Worm (Caenorhabditis elegans): ENCODE measurements around the gene T14G12.11.

The T14G12.11 gene

DNA sequence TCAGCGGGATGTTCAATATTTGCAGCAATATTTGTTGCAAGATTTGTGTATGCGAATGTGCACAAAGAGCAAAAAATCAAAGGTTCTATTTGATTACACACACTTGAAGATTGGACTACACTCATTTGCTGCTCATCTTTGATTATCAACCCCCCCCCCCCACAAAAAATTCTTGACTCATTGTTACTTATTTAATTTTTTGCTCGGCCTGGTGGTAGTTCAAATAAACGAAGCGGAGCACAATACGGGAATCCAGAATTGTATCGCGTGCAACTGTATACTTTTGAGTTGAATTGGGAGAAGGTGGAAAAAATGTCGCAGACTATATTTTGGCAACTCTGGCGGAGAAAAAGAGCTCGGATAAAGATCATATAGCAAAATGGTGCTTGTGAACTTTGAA is 33.3 kb upstream of the T14G12.11 start, which contains the start of gene F35A5.5:
Gene F35A5.5, minus strand, starts transcription at position 101 of the 400 bp plus-strand sequence.
- TF ChIP-seq sox-2 (GFP tag; IDR thresholded peaks at IDR 0.05) = no peak
- TF ChIP-seq unc-86 (tag; optimal IDR thresholded peaks at IDR 0.05) = no peak
- no peak for TF ChIP-seq hlh-6 (tag; optimal IDR thresholded peaks at IDR 0.05)
- TF ChIP-seq fax-1 (tag; optimal IDR thresholded peaks at IDR 0.05) = no peak
- TF ChIP-seq hlh-15 (tag; optimal IDR thresholded peaks at IDR 0.05) = no peak
- no peak for TF ChIP-seq madf-2 (tag; optimal IDR thresholded peaks at IDR 0.05)
- no peak for TF ChIP-seq hlh-8 (tag; optimal IDR thresholded peaks at IDR 0.05)
- no peak for TF ChIP-seq eyg-1 (tag; optimal IDR thresholded peaks at IDR 0.05)
- no peak for TF ChIP-seq sdc-2 (tag; optimal IDR thresholded peaks at IDR 0.05)
- no peak for TF ChIP-seq tbx-7 (tag; optimal IDR thresholded peaks at IDR 0.05)

DNA sequence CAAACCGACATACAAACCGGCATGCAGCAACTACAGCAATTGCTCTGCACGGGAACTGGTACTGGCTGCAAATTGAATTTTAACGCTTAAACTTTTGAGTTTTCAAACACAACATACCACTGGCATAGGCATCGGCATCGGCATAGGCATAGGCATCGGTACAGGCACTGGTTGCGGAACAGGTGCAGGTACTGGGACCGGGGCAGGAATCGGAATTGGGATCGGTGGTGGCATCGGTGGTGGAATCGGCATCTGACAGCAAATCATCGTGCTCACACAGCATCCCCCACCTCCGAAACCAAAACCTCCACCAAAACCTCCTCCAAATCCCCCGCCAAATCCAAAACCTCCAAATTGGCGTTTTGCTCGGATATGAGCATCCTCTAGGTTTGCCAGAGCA is 31.8 kb upstream of the T14G12.11 start:
- no peak for TF ChIP-seq dve-1 (tag; optimal IDR thresholded peaks at IDR 0.05)
- no peak for TF ChIP-seq elt-4 (tag; optimal IDR thresholded peaks at IDR 0.05)
- no peak for TF ChIP-seq pag-3 (tag; optimal IDR thresholded peaks at IDR 0.05; ENCODE audit: borderline replicate concordance)
- TF ChIP-seq ztf-16 (tag; optimal IDR thresholded peaks at IDR 0.05) = no peak
- no peak for TF ChIP-seq ceh-18 (tag; optimal IDR thresholded peaks at IDR 0.05)
- TF ChIP-seq pha-2 (tag; optimal IDR thresholded peaks at IDR 0.05) = no peak
- TF ChIP-seq dmd-4 (tag; optimal IDR thresholded peaks at IDR 0.05; ENCODE audit: borderline replicate concordance) = no peak
- no peak for TF ChIP-seq ceh-31 (tag; optimal IDR thresholded peaks at IDR 0.05)
- no peak for TF ChIP-seq npax-4 (tag; optimal IDR thresholded peaks at IDR 0.05)
- TF ChIP-seq mec-3 (tag; optimal IDR thresholded peaks at IDR 0.05; ENCODE audit: borderline replicate concordance) = no peak

DNA sequence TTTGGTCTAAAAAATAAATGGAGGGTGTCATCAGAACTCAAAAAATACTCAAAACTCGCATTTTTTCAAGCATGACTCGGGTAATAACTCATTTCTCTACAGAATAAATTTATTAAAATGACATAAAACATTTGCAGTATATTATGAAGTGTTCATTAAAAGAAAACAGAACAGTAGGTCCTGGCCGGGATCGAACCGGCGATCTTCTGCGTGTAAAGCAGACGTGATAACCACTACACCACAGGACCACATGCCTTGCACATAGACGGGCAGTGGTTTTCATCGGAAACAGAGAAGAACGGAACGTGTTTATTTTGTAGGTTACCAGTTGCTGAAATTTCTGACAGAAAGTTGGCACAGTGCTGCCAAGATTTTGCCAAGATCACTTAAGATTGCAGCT is 31.0 kb upstream of the T14G12.11 start:
- TF ChIP-seq ceh-6 (GFP tag; optimal IDR thresholded peaks at IDR 0.05) (no peak), ceh-9 (tag; optimal IDR thresholded peaks at IDR 0.05) (no peak), unc-3 (GFP tag; conservative IDR thresholded peaks at IDR 0.05) (no peak), unc-3 (tag; optimal IDR thresholded peaks at IDR 0.05) (no peak), sox-2 (GFP tag; IDR thresholded peaks at IDR 0.05) (no peak), pax-1 (tag; optimal IDR thresholded peaks at IDR 0.05) (no peak), syd-9 (tag; optimal IDR thresholded peaks at IDR 0.05) (no peak)

DNA sequence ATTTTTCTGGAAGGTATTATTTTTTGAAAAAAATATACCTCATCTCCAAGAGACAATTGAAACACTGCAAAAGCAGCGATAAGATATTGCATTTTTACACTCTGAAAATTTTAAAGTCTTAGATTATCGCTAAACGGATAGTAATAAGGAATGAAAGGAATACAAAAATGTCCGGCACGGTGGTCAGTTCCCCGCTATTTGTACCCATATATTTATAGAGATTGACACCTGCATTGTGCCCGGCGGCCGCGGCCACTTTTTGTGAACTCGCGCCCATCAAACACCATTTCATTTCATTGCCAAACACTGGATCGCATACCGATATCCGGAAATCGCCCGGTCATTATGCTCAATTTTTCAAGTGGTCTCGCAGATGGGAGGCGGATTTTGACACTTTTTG is 30.4 kb upstream of the T14G12.11 start, which contains the start of gene idpp-5:
Gene idpp-5, minus strand, starts transcription at position 101 of the 400 bp plus-strand sequence.
- TF ChIP-seq ceh-19 (GFP tag; optimal IDR thresholded peaks at IDR 0.05) (no peak), pag-3 (tag; optimal IDR thresholded peaks at IDR 0.05; ENCODE audit: borderline replicate concordance) (no peak), tbx-2 (tag; optimal IDR thresholded peaks at IDR 0.05) (no peak), ets-4 (tag; optimal IDR thresholded peaks at IDR 0.05) (no peak), nfya-1 (tag; optimal IDR thresholded peaks at IDR 0.05) (no peak), pha-2 (tag; optimal IDR thresholded peaks at IDR 0.05) (no peak), C38D4.7 (GFP tag; optimal IDR thresholded peaks at IDR 0.05) (no peak), fkh-6 (tag; optimal IDR thresholded peaks at IDR 0.05) (no peak), npax-4 (tag; optimal IDR thresholded peaks at IDR 0.05) (no peak), che-1 (tag; optimal IDR thresholded peaks at IDR 0.05) (no peak), hlh-30 (tag; optimal IDR thresholded peaks at IDR 0.05; ENCODE audit: insufficient read depth) (no peak)

DNA sequence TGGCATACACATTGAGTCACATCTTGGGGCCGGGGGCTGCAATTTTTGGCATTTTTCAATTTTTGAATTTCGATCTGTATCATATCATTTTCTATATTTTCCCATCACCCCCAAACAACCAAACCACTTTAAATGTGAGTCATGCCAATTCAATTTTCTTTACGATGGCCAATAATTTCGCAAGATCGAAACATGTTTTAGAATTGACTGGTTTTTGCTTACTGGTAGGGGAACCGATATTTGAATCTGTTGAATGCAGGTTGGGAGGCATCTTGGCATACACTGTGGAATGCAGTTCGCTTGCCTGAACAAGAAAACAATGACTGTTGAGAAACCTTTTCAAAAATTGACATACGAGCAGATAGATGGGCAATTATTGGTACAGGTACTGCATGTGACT is 28.8 kb upstream of the T14G12.11 start:
- no peak for TF ChIP-seq T23F11.4 (GFP tag; optimal IDR thresholded peaks at IDR 0.05)
- TF ChIP-seq che-1 (tag; optimal IDR thresholded peaks at IDR 0.05) = no peak
- TF ChIP-seq hlh-15 (tag; optimal IDR thresholded peaks at IDR 0.05) = no peak
- TF ChIP-seq sdc-2 (tag; optimal IDR thresholded peaks at IDR 0.05) = no peak
- TF ChIP-seq ceh-30 (tag; optimal IDR thresholded peaks at IDR 0.05) = no peak
- TF ChIP-seq nhr-11 (tag; optimal IDR thresholded peaks at IDR 0.05) = no peak
- no peak for TF ChIP-seq lin-11 (tag; optimal IDR thresholded peaks at IDR 0.05)
- no peak for TF ChIP-seq unc-55 (GFP tag; optimal IDR thresholded peaks at IDR 0.05)
- no peak for TF ChIP-seq lim-6 (tag; optimal IDR thresholded peaks at IDR 0.05)
- no peak for TF ChIP-seq odd-2 (tag; optimal IDR thresholded peaks at IDR 0.05)
- TF ChIP-seq ttx-3 (tag; optimal IDR thresholded peaks at IDR 0.05) = no peak
- no peak for TF ChIP-seq pros-1 (tag; optimal IDR thresholded peaks at IDR 0.05)
- TF ChIP-seq ceh-48 (tag; optimal IDR thresholded peaks at IDR 0.05) = no peak
- no peak for TF ChIP-seq ets-4 (tag; optimal IDR thresholded peaks at IDR 0.05)
- no peak for TF ChIP-seq dmd-4 (tag; optimal IDR thresholded peaks at IDR 0.05; ENCODE audit: borderline replicate concordance)

Data from whole organism, late embryonic.